Worm (Caenorhabditis elegans): ENCODE data around the gene srg-56.

srg-56 gene

ce11 chrV:2734360-2734759, 3.7 kb downstream of the srg-56 start, which contains the start of gene srg-57:
srg-57 (minus strand) TSS chrV:2734460.
- TF ChIP-seq bed-2 (GFP tag; IDR thresholded peaks at IDR 0.05), result no peak
- TF ChIP-seq Y67H2A.10 (GFP tag; conservative IDR thresholded peaks at IDR 0.05), result no peak
- TF ChIP-seq lir-1 (GFP tag; conservative IDR thresholded peaks at IDR 0.05), result no peak
- no peak for TF ChIP-seq rpc-1 (optimal IDR thresholded peaks at IDR 0.05)
- TF ChIP-seq rpc-1 (tag; optimal IDR thresholded peaks at IDR 0.05), result no peak
- no peak for TF ChIP-seq ccch-3 (GFP tag; optimal IDR thresholded peaks at IDR 0.05)
- no peak for TF ChIP-seq lin-35 (GFP tag; optimal IDR thresholded peaks at IDR 0.05)
- TF ChIP-seq ceh-40 (GFP tag; IDR thresholded peaks at IDR 0.05), result no peak
- no peak for TF ChIP-seq B0261.1 (tag; optimal IDR thresholded peaks at IDR 0.05)
- no peak for TF ChIP-seq hmg-1.2 (GFP tag; IDR thresholded peaks at IDR 0.05)
- no peak for TF ChIP-seq chd-7 (tag; optimal IDR thresholded peaks at IDR 0.05)
- no peak for TF ChIP-seq ztf-6 (GFP tag; IDR thresholded peaks at IDR 0.05)
- TF ChIP-seq lin-40 (tag; optimal IDR thresholded peaks at IDR 0.05), result no peak
- no peak for TF ChIP-seq lsy-27 (tag; optimal IDR thresholded peaks at IDR 0.05; ENCODE audit: borderline replicate concordance, insufficient read depth)

- TF ChIP-seq ccch-3 (GFP tag; optimal IDR thresholded peaks at IDR 0.05) (no peak), hrde-1 (tag; optimal IDR thresholded peaks at IDR 0.05; ENCODE audit: borderline replicate concordance) (no peak), nfya-2 (GFP tag; IDR thresholded peaks at IDR 0.05) (no peak), dox-1 (GFP tag; IDR thresholded peaks at IDR 0.05) (peak; percentile 71), somi-1 (GFP tag; optimal IDR thresholded peaks at IDR 0.05) (no peak), ekl-4 (GFP tag; IDR thresholded peaks at IDR 0.05) (no peak), atf-7 (tag; optimal IDR thresholded peaks at IDR 0.05) (peak; percentile 90), lsy-27 (tag; optimal IDR thresholded peaks at IDR 0.05; ENCODE audit: borderline replicate concordance, insufficient read depth) (no peak), tbp1 (GFP tag; optimal IDR thresholded peaks at IDR 0.05) (peak; percentile 27), attf-3 (GFP tag; conservative IDR thresholded peaks at IDR 0.05) (no peak), pha-4 (tag; optimal IDR thresholded peaks at IDR 0.05) (no peak), D2030.7 (GFP tag; IDR thresholded peaks at IDR 0.05) (no peak), Y79H2A.3 (GFP tag; conservative IDR thresholded peaks at IDR 0.05) (no peak), snpc-4 (GFP tag; optimal IDR thresholded peaks at IDR 0.05) (no peak), snpc-4 (tag; optimal IDR thresholded peaks at IDR 0.05) (no peak), aptf-2 (GFP tag; conservative IDR thresholded peaks at IDR 0.05) (no peak), attf-6 (GFP tag; IDR thresholded peaks at IDR 0.05) (no peak), Y53F4B.3 (GFP tag; IDR thresholded peaks at IDR 0.05) (no peak), F57C9.4 (tag; optimal IDR thresholded peaks at IDR 0.05) (no peak), madf-6 (GFP tag; IDR thresholded peaks at IDR 0.05) (no peak), chd-7 (tag; optimal IDR thresholded peaks at IDR 0.05) (peak; percentile 4), dpff-1 (tag; optimal IDR thresholded peaks at IDR 0.05) (no peak), ztf-3 (GFP tag; optimal IDR thresholded peaks at IDR 0.05) (no peak), lag-1 (GFP tag; IDR thresholded peaks at IDR 0.05) (no peak), attf-5 (GFP tag; optimal IDR thresholded peaks at IDR 0.05) (peak; percentile 19), ceh-58 (GFP tag; IDR thresholded peaks at IDR 0.05) (no peak), akir-1 (GFP tag; optimal IDR thresholded peaks at IDR 0.05) (no peak), nhr-179 (tag; optimal IDR thresholded peaks at IDR 0.05) (no peak), nfyb-1 (GFP tag; IDR thresholded peaks at IDR 0.05) (peak; percentile 50; the same call in 1 of the 2 replicates), ztf-22 (GFP tag; optimal IDR thresholded peaks at IDR 0.05) (peak; percentile 70), egrh-3 (GFP tag; IDR thresholded peaks at IDR 0.05) (peak; percentile 8; the same call in 1 of the 2 replicates), ama-1 (optimal IDR thresholded peaks at IDR 0.05) (peak; percentile 57), ama-1 (GFP tag; optimal IDR thresholded peaks at IDR 0.05) (no peak), T26A5.8 (tag; optimal IDR thresholded peaks at IDR 0.05) (no peak), K12H6.12 (tag; optimal IDR thresholded peaks at IDR 0.05) (no peak), nhr-80 (tag; optimal IDR thresholded peaks at IDR 0.05) (peak; percentile 94), rcor-1 (GFP tag; IDR thresholded peaks at IDR 0.05) (no peak), lin-35 (GFP tag; optimal IDR thresholded peaks at IDR 0.05) (no peak)
These were observed 7.1 kb downstream of the srg-56 start, which contains the start of gene dod-3 for ce11 chrV:2730784-2731480. dod-3 (minus strand) TSS chrV:2731098.
